Worm (Caenorhabditis elegans) whole organism, L3 larva: Measurements from ENCODE around the gene zim-1.

Experiments
- R02D3.7 ChIP-seq: fragments of 150-350 bp; optimal IDR thresholded peaks from 2 replicates; lab custom pipeline; 2014; ENCODE audit warnings: missing biosample characterization, missing genetic modification characterization
- ceh-82 ChIP-seq: fragments of 150-350 bp; optimal IDR thresholded peaks from 2 replicates; lab custom pipeline; 2014; ENCODE audit warnings: missing biosample characterization, missing genetic modification characterization
- elt-1 ChIP-seq: fragments of 150-350 bp; optimal IDR thresholded peaks from 2 replicates; lab custom pipeline; 2014; ENCODE audit warnings: missing biosample characterization, missing genetic modification characterization
- eor-1 ChIP-seq, 2 experiments: fragments of 150-350 bp; optimal IDR thresholded peaks; 2 replicates each; lab custom pipeline; 2014 to 2018; ENCODE audit warnings: missing biosample characterization in 2 of 2, missing genetic modification characterization in 2 of 2
- fkh-10 ChIP-seq: sonication (generic microtip); optimal IDR thresholded peaks from 2 replicates; lab custom pipeline; 2017; ENCODE audit warnings: missing biosample characterization, missing genetic modification reagents, missing genetic modification characterization
- lin-15B ChIP-seq: fragments of 150-350 bp; optimal IDR thresholded peaks from 2 replicates; lab custom pipeline; 2014; ENCODE audit warnings: missing biosample characterization, missing genetic modification characterization
- mml-1 ChIP-seq: fragments of 150-350 bp; sonication (generic microtip); optimal IDR thresholded peaks from 3 replicates; lab custom pipeline; 2014; ENCODE audit warnings: missing biosample characterization, missing genetic modification characterization
- nhr-12 ChIP-seq: fragments of 150-350 bp; optimal IDR thresholded peaks from 2 replicates; lab custom pipeline; 2014; ENCODE audit warnings: missing biosample characterization, missing genetic modification characterization
- pqm-1 ChIP-seq: fragments of 150-350 bp; optimal IDR thresholded peaks from 2 replicates; lab custom pipeline; 2017; ENCODE audit warnings: missing biosample characterization, missing genetic modification characterization, inconsistent platforms
- sea-2 ChIP-seq: fragments of 150-350 bp; sonication (generic microtip); optimal IDR thresholded peaks from 4 replicates; lab custom pipeline; 2014; ENCODE audit warnings: missing biosample characterization, missing genetic modification reagents, missing genetic modification characterization
- skn-1 ChIP-seq: fragments of 150-350 bp; optimal IDR thresholded peaks from 2 replicates; lab custom pipeline; 2014; ENCODE audit warnings: missing biosample characterization, missing genetic modification characterization

- no peak for TF ChIP-seq elt-1 (tag; lab: Kevin White, UChicago)
- no peak for TF ChIP-seq eor-1 (tag; optimal IDR thresholded peaks at IDR 0.05; lab: Kevin White, UChicago)
- no peak for TF ChIP-seq skn-1
- TF ChIP-seq lin-15B (tag; lab: Kevin White, UChicago), result no peak
- no peak for TF ChIP-seq mml-1 (tag; lab: Kevin White, UChicago)
- no peak for TF ChIP-seq fkh-10 (GFP tag; lab: Kevin White, UChicago)
- no peak for TF ChIP-seq pqm-1 (tag; lab: Kevin White, UChicago)
- no peak for TF ChIP-seq ceh-82 (tag; lab: Kevin White, UChicago)
- TF ChIP-seq nhr-12 (tag; lab: Kevin White, UChicago), result no peak
- no peak for TF ChIP-seq sea-2 (GFP tag; lab: Kevin White, UChicago)
- TF ChIP-seq R02D3.7, result no peak
Measured at ce11 chrIV:10542283-10542682, 4.6 kb upstream of the zim-1 start.
